Worm (Caenorhabditis elegans): Measurements from ENCODE around the gene F02D8.4.

DNA sequence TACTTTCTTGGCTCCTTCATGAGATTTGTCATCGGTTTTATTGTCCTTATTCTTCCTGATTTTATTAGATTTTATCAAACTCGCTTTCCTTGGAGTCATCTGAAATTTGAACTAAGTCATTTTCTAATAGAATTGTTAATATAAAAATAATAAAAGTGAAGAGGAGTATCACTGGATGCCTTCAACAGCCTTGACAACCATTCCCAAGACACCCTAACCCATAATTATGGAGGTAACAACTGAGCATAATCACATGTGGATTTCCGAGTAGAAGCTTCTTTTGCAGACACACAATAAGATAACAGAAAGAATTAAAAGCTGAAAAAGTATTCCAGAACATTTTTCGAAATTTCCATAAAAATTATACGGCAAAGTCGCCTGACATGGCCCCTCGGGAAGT lies 29.0 kb upstream of the F02D8.4 start, which contains the start of gene F02D8.9:
- no peak for TF ChIP-seq ztf-11 (tag; optimal IDR thresholded peaks at IDR 0.05)
- TF ChIP-seq lsy-2 (tag; optimal IDR thresholded peaks at IDR 0.05), result no peak
- no peak for TF ChIP-seq dmd-9 (GFP tag; IDR thresholded peaks at IDR 0.05)
- no peak for TF ChIP-seq Y48G9A.11 (GFP tag; IDR thresholded peaks at IDR 0.05)
- no peak for TF ChIP-seq zfp-2 (tag; optimal IDR thresholded peaks at IDR 0.05)
- TF ChIP-seq unc-62 (GFP tag; optimal IDR thresholded peaks at IDR 0.05 in 1 of 2), result no peak
- TF ChIP-seq unc-62 (tag; optimal IDR thresholded peaks at IDR 0.05), result no peak
- TF ChIP-seq saeg-2 (GFP tag; IDR thresholded peaks at IDR 0.05), result no peak
- no peak for TF ChIP-seq aha-1 (tag)
- no peak for TF ChIP-seq nhr-76 (tag; optimal IDR thresholded peaks at IDR 0.05)
- TF ChIP-seq nhr-10 (tag; optimal IDR thresholded peaks at IDR 0.05), result no peak
- TF ChIP-seq lin-38 (GFP tag; IDR thresholded peaks at IDR 0.05), result no peak
